Fruit fly (Drosophila melanogaster) whole organism, pupa: Measurements from ENCODE around the gene CG9121.

Source experiments
- CG12605 ChIP-seq: fragments of 200-800 bp; sonication (Bioruptor generic); IDR thresholded peaks from 2 replicates; pipeline ENCODE4 v1.3.6; 2022; ENCODE audit warnings: missing biosample characterization, missing genetic modification characterization
- CG13204 ChIP-seq: fragments of 200-800 bp; sonication (Bioruptor generic); optimal IDR thresholded peaks from 2 replicates; lab custom pipeline; 2018; ENCODE audit warnings: missing biosample characterization, mild to moderate bottlenecking, missing genetic modification characterization, moderate library complexity
- CG14655 ChIP-seq: fragments of 200-800 bp; sonication (Bioruptor generic); optimal IDR thresholded peaks from 3 replicates; lab custom pipeline; 2017; ENCODE audit warnings: mild to moderate bottlenecking, missing biosample characterization, missing genetic modification reagents, missing genetic modification characterization
- CG15710 ChIP-seq: fragments of 200-800 bp; sonication (Bioruptor generic); optimal IDR thresholded peaks from 2 replicates; lab custom pipeline; 2018; ENCODE audit warnings: missing biosample characterization, mild to moderate bottlenecking, missing genetic modification characterization, moderate library complexity
- CG17806 ChIP-seq: fragments of 200-800 bp; sonication (Bioruptor generic); optimal IDR thresholded peaks from 2 replicates; lab custom pipeline; 2018; ENCODE audit warnings: missing biosample characterization, mild to moderate bottlenecking, missing genetic modification characterization, moderate library complexity
- CG34367 ChIP-seq: fragments of 200-800 bp; sonication (Bioruptor generic); optimal IDR thresholded peaks from 2 replicates; lab custom pipeline; 2018; ENCODE audit warnings: missing biosample characterization, mild to moderate bottlenecking, missing genetic modification characterization
- CG8159 ChIP-seq: fragments of 200-800 bp; sonication (Bioruptor generic); optimal IDR thresholded peaks from 3 replicates; lab custom pipeline; 2018; ENCODE audit warnings: missing biosample characterization, mild to moderate bottlenecking, missing genetic modification characterization, moderate library complexity
- EcR ChIP-seq: fragments of 200-800 bp; sonication (Bioruptor generic); optimal IDR thresholded peaks from 3 replicates; lab custom pipeline; 2019; ENCODE audit warnings: missing biosample characterization, missing genetic modification characterization, mild to moderate bottlenecking, moderate library complexity, missing genetic modification reagents
- Ets98B ChIP-seq: fragments of 200-800 bp; sonication (Bioruptor generic); IDR thresholded peaks from 2 replicates; pipeline ENCODE4 v1.3.6; 2022; ENCODE audit warnings: missing biosample characterization, missing genetic modification characterization
- gl ChIP-seq: fragments of 200-800 bp; sonication (Bioruptor generic); optimal IDR thresholded peaks from 2 replicates; lab custom pipeline; 2018; ENCODE audit warnings: missing biosample characterization, mild to moderate bottlenecking, missing genetic modification characterization
- rn ChIP-seq: fragments of 200-800 bp; sonication (Bioruptor generic); IDR thresholded peaks from 2 replicates; pipeline ENCODE4 v1.3.6; 2022; ENCODE audit warnings: missing biosample characterization, missing genetic modification characterization

DNA sequence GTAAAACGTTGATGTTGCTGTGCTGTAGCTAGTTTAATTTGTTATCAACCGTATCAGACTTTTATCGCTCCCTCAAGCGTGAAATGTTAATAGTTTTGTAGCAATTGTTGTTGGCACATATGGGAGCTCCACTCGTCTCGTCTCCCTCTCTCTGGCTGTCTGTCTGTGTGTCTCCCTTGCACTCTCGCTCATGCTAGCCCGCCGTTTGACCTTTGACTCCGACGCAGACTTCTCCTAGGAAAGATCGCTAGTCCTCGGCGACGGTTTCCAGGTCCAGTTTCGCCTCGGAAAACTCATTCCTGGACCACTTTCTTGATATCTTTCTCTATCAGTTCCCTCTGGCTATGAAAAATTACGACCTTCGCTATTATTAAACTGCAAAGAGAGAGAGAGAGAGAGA is 28.3 kb upstream of the CG9121 start:
- no peak for TF ChIP-seq gl (tag; lab: Kevin White, UChicago)
- no peak for TF ChIP-seq CG8159 (tag; lab: Kevin White, UChicago)
- no peak for TF ChIP-seq CG12605
- no peak for TF ChIP-seq CG13204 (GFP tag; lab: Kevin White, UChicago)
- no peak for TF ChIP-seq EcR
- TF ChIP-seq CG34367 (tag; lab: Kevin White, UChicago): no peak
- no peak for TF ChIP-seq CG15710
- no peak for TF ChIP-seq CG17806
- TF ChIP-seq rn (GFP tag; lab: Robert Waterston, UW): no peak
- TF ChIP-seq Ets98B: no peak
- no peak for TF ChIP-seq CG14655 (GFP tag; lab: Kevin White, UChicago)
